Worm (Caenorhabditis elegans) whole organism, mixed stage, embryonic: ENCODE measurements around the gene C09E8.1.
"Not testable (repeated sequence)": the region's sequence is repeated elsewhere in the genome, so short reads cannot be mapped to it uniquely, and the experiment has no call there.

Experiments used
- M03D4.4 ChIP-seq: sonication (generic microtip); optimal IDR thresholded peaks from 2 replicates; lab custom pipeline; 2017; ENCODE audit warnings: mild to moderate bottlenecking, missing genetic modification characterization, missing compliant biosample characterization
- bed-3 ChIP-seq: fragments of 200-800 bp; sonication (Bioruptor generic); optimal IDR thresholded peaks from 3 replicates; lab custom pipeline; 2018; ENCODE audit warnings: mild to moderate bottlenecking, missing genetic modification characterization, moderate library complexity, missing compliant biosample characterization
- ceh-39 ChIP-seq: fragments of 150-350 bp; optimal IDR thresholded peaks from 2 replicates; lab custom pipeline; 2014; ENCODE audit warnings: missing biosample characterization, missing genetic modification characterization
- ceh-83 ChIP-seq: fragments of 200-800 bp; sonication (Bioruptor generic); optimal IDR thresholded peaks from 2 replicates; lab custom pipeline; 2018; ENCODE audit warnings: mild to moderate bottlenecking, missing genetic modification characterization, missing compliant biosample characterization
- ces-1 ChIP-seq: fragments of 150-350 bp; optimal IDR thresholded peaks from 2 replicates; lab custom pipeline; 2014; ENCODE audit warnings: missing biosample characterization, missing genetic modification reagents, missing genetic modification characterization
- cnd-1 ChIP-seq: fragments of 200-800 bp; sonication (Bioruptor generic); optimal IDR thresholded peaks from 2 replicates; lab custom pipeline; 2018; ENCODE audit warnings: mild to moderate bottlenecking, missing genetic modification characterization, missing compliant biosample characterization
- drap-1 ChIP-seq: fragments of 200-800 bp; sonication (Bioruptor generic); optimal IDR thresholded peaks from 3 replicates; lab custom pipeline; 2018; ENCODE audit warnings: mild to moderate bottlenecking, missing genetic modification characterization, missing compliant biosample characterization
- elt-1 ChIP-seq: sonication (generic microtip); optimal IDR thresholded peaks from 2 replicates; lab custom pipeline; 2017; ENCODE audit warnings: missing genetic modification characterization, mild to moderate bottlenecking, missing compliant biosample characterization, antibody characterized with exemption, moderate library complexity, borderline replicate concordance; ENCODE audit not compliant: insufficient read depth
- elt-3 ChIP-seq: fragments of 150-350 bp; optimal IDR thresholded peaks from 2 replicates; lab custom pipeline; 2014; ENCODE audit warnings: missing biosample characterization, missing genetic modification characterization
- hlh-1 ChIP-seq: fragments of 150-350 bp; optimal IDR thresholded peaks from 2 replicates; lab custom pipeline; 2014; ENCODE audit warnings: missing biosample characterization, missing genetic modification reagents, missing genetic modification characterization
- lin-13 ChIP-seq: fragments of 150-350 bp; optimal IDR thresholded peaks from 2 replicates; lab custom pipeline; 2014; ENCODE audit warnings: missing biosample characterization, missing genetic modification characterization
- lin-32 ChIP-seq: fragments of 200-800 bp; sonication (Bioruptor generic); optimal IDR thresholded peaks from 2 replicates; lab custom pipeline; 2018; ENCODE audit warnings: mild to moderate bottlenecking, missing genetic modification characterization, missing compliant biosample characterization
- mep-1 ChIP-seq: fragments of 150-350 bp; optimal IDR thresholded peaks from 2 replicates; lab custom pipeline; 2017; ENCODE audit warnings: missing biosample characterization, missing genetic modification reagents, missing genetic modification characterization, inconsistent platforms
- mls-2 ChIP-seq: sonication (generic microtip); optimal IDR thresholded peaks from 2 replicates; lab custom pipeline; 2016; ENCODE audit warnings: mild to moderate bottlenecking, missing genetic modification characterization, moderate library complexity, missing compliant biosample characterization
- nhr-12 ChIP-seq: fragments of 150-350 bp; optimal IDR thresholded peaks from 2 replicates; lab custom pipeline; 2014; ENCODE audit warnings: missing biosample characterization, missing genetic modification characterization
- nhr-2 ChIP-seq: fragments of 150-350 bp; optimal IDR thresholded peaks from 2 replicates; lab custom pipeline; 2014; ENCODE audit warnings: missing biosample characterization, missing genetic modification characterization
- nhr-237 ChIP-seq: fragments of 150-350 bp; optimal IDR thresholded peaks from 2 replicates; lab custom pipeline; 2014; ENCODE audit warnings: missing biosample characterization, missing genetic modification characterization
- nhr-28 ChIP-seq: fragments of 150-350 bp; optimal IDR thresholded peaks from 2 replicates; lab custom pipeline; 2014; ENCODE audit warnings: missing biosample characterization, missing genetic modification characterization
- nhr-76 ChIP-seq: sonication (generic microtip); optimal IDR thresholded peaks from 2 replicates; lab custom pipeline; 2017; ENCODE audit warnings: missing biosample characterization, missing genetic modification characterization
- pha-4 ChIP-seq: fragments of 150-350 bp; optimal IDR thresholded peaks from 2 replicates; lab custom pipeline; 2018; ENCODE audit warnings: missing biosample characterization, missing genetic modification reagents, missing genetic modification characterization
- sem-2 ChIP-seq: fragments of 200-800 bp; sonication (Bioruptor generic); optimal IDR thresholded peaks from 2 replicates; lab custom pipeline; 2018; ENCODE audit warnings: mild to moderate bottlenecking, missing genetic modification characterization, missing compliant biosample characterization
- snpc-4 ChIP-seq: fragments of 150-350 bp; optimal IDR thresholded peaks from 2 replicates; lab custom pipeline; 2014; ENCODE audit warnings: missing biosample characterization, missing genetic modification characterization
- sptf-1 ChIP-seq: sonication (generic microtip); optimal IDR thresholded peaks from 2 replicates; lab custom pipeline; 2017; ENCODE audit warnings: mild to moderate bottlenecking, missing genetic modification characterization, moderate library complexity, missing compliant biosample characterization
- tbx-8 ChIP-seq: fragments of 200-800 bp; sonication (Bioruptor generic); optimal IDR thresholded peaks from 2 replicates; lab custom pipeline; 2018; ENCODE audit warnings: mild to moderate bottlenecking, missing genetic modification characterization, moderate library complexity, missing compliant biosample characterization
- unc-120 ChIP-seq: sonication (generic microtip); optimal IDR thresholded peaks from 2 replicates; lab custom pipeline; 2017; ENCODE audit warnings: missing genetic modification characterization, missing compliant biosample characterization; ENCODE audit not compliant: poor library complexity, severe bottlenecking
- unc-39 ChIP-seq: fragments of 150-350 bp; optimal IDR thresholded peaks from 2 replicates; lab custom pipeline; 2014; ENCODE audit warnings: missing biosample characterization, missing genetic modification characterization
- unc-62 ChIP-seq: fragments of 150-350 bp; optimal IDR thresholded peaks from 2 replicates; lab custom pipeline; 2014; ENCODE audit warnings: missing biosample characterization, missing genetic modification reagents, missing genetic modification characterization
- zip-8 ChIP-seq: fragments of 150-350 bp; optimal IDR thresholded peaks from 2 replicates; lab custom pipeline; 2014; ENCODE audit warnings: missing biosample characterization, missing genetic modification characterization
- ztf-11 ChIP-seq: fragments of 150-350 bp; optimal IDR thresholded peaks from 2 replicates; lab custom pipeline; 2014; ENCODE audit warnings: missing biosample characterization, missing genetic modification characterization

The C09E8.1 gene

DNA sequence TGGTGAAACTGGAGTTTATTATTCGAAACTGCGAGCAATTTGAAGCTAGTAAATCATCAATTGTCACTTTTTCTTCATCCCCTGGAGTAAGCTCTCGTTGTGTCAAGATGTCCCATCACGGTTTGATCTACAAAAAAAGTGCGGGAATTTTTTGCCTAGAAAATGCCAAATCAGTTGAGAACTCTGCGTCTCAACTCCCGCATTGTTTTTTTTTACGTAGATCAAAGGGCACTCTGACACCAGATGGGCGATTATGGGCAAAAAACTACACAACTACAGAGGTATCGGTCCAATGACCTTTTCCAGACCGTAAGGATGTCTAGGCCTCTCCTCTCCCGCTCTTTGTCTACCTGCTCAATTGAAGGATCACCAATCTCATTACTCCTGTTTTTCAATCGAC, 31.2 kb downstream of the C09E8.1 start, which contains the start of gene fbxb-34:
Gene fbxb-34 (plus strand): TSS at position 301 of the 400 bp plus-strand sequence.
- TF ChIP-seq sem-2 = no peak
- TF ChIP-seq drap-1 (GFP tag; lab: Kevin White, UChicago) = no peak
- TF ChIP-seq mep-1 = no peak
- TF ChIP-seq elt-3 (tag; lab: Kevin White, UChicago) = no peak
- no peak for TF ChIP-seq snpc-4
- TF ChIP-seq unc-39 (tag; lab: Kevin White, UChicago) = no peak
- no peak for TF ChIP-seq nhr-12 (tag; lab: Kevin White, UChicago)
- no peak for TF ChIP-seq nhr-237 (tag; lab: Kevin White, UChicago)
- no peak for TF ChIP-seq unc-62
- TF ChIP-seq bed-3 (GFP tag; lab: Kevin White, UChicago) = no peak
- no peak for TF ChIP-seq mls-2
- no peak for TF ChIP-seq cnd-1 (tag; lab: Kevin White, UChicago)
- no peak for TF ChIP-seq unc-120 (tag; lab: Kevin White, UChicago)
- TF ChIP-seq nhr-2 (tag; lab: Kevin White, UChicago) = no peak
- no peak for TF ChIP-seq ceh-83 (GFP tag; lab: Kevin White, UChicago)

DNA sequence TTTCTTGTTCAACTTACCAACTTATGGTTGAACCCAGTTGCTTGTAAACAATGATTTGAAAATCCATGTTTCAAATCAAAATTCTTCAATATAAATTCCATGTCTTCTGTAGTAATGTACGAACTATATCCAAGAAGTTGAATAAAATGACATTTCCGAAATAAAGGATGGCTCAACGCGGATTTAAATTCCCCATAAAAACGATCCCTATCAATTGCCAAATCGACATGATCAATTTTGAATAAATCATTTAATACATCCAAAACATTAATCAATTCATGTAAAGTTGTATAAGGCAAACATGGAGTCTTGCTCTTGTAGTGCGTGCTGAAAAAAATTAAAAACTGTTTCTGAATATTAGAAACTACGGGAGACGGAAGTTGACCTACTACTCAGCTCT, 34.8 kb downstream of the C09E8.1 start, which contains the start of gene W08F4.10:
Gene W08F4.10 (minus strand): TSS at position 101 of the 400 bp plus-strand sequence.
- no peak for TF ChIP-seq lin-13 (tag; lab: Kevin White, UChicago)
- no peak for TF ChIP-seq M03D4.4 (tag; lab: Kevin White, UChicago)
- TF ChIP-seq snpc-4 = no peak
- TF ChIP-seq nhr-12 (tag; lab: Kevin White, UChicago) = no peak
- no peak for TF ChIP-seq nhr-76 (tag; lab: Kevin White, UChicago)
- TF ChIP-seq bed-3 (GFP tag; lab: Kevin White, UChicago) = no peak
- no peak for TF ChIP-seq sem-2
- no peak for TF ChIP-seq unc-39 (tag; lab: Kevin White, UChicago)
- no peak for TF ChIP-seq cnd-1 (tag; lab: Kevin White, UChicago)
- no peak for TF ChIP-seq mls-2
- TF ChIP-seq elt-1 = no peak
- no peak for TF ChIP-seq ces-1 (GFP tag; lab: Kevin White, UChicago)
- TF ChIP-seq nhr-28 (tag; lab: Kevin White, UChicago) = no peak
- TF ChIP-seq ceh-39 (tag; lab: Kevin White, UChicago) = no peak
- no peak for TF ChIP-seq unc-120 (tag; lab: Kevin White, UChicago)
- no peak for TF ChIP-seq sptf-1 (tag; lab: Kevin White, UChicago)
- no peak for TF ChIP-seq lin-32 (GFP tag; lab: Kevin White, UChicago)
- no peak for TF ChIP-seq pha-4 (tag; lab: Kevin White, UChicago)
- TF ChIP-seq zip-8 (tag; lab: Kevin White, UChicago) = no peak
- TF ChIP-seq, all 35 proteins: peak for 0

DNA sequence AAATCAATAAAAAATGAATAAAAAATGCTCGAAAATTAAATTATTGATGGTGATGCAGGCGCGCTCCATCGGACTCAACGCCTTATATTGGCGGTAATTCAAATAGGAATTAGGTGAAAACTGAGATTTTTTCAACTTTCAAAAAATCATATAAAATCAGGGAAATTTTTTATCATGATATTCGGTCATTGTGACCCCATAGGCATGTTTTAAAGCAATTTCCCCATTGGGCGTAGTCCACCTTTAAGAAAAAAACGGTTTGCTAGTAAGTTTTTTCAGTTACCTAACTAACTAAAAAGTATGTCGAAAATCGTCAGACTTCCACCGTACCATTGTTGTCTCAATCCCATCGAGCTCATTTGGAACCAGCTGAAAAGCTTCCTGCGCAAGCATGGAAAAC, 36.9 kb downstream of the C09E8.1 start, which contains the start of gene W08F4.1:
Gene W08F4.1 (plus strand): TSS at position 301 of the 400 bp plus-strand sequence.
- not testable (repeated sequence) for TF ChIP-seq sptf-1 (tag; lab: Kevin White, UChicago); unc-39 (tag; lab: Kevin White, UChicago); ces-1 (GFP tag; lab: Kevin White, UChicago)

DNA sequence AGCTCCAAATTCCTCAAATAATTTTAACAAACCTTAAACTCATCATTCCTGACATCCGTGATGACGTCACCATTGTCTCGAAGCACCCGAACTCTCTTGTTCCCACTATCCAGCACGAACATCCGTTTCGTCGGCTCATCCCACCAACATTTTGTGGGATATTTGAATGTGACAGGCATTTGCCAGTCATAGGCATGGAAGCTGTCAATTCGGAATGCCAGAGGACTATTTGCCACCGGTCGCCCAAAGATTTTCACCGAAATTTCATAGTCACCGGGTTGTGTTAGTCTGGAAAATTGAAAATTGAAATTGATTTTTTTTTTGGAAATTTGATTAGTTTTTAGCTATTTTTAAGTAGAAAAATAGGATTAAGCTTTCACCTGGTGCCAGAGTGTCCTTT, 40.4 kb downstream of the C09E8.1 start:
- no peak for TF ChIP-seq sem-2
- no peak for TF ChIP-seq hlh-1 (tag; lab: Kevin White, UChicago)
- no peak for TF ChIP-seq elt-1
- TF ChIP-seq lin-13 (tag; lab: Kevin White, UChicago) = no peak
- TF ChIP-seq elt-3 (tag; lab: Kevin White, UChicago) = no peak
- TF ChIP-seq unc-39 (tag; lab: Kevin White, UChicago) = no peak
- TF ChIP-seq ceh-39 (tag; lab: Kevin White, UChicago) = no peak
- TF ChIP-seq lin-32 (GFP tag; lab: Kevin White, UChicago) = no peak
- no peak for TF ChIP-seq mep-1
- TF ChIP-seq pha-4 (tag; lab: Kevin White, UChicago) = no peak
- no peak for TF ChIP-seq bed-3 (GFP tag; lab: Kevin White, UChicago)
- no peak for TF ChIP-seq sptf-1 (tag; lab: Kevin White, UChicago)
- TF ChIP-seq tbx-8 (GFP tag; lab: Kevin White, UChicago) = no peak
- no peak for TF ChIP-seq ztf-11
- TF ChIP-seq, all 35 proteins: peak for 0

DNA sequence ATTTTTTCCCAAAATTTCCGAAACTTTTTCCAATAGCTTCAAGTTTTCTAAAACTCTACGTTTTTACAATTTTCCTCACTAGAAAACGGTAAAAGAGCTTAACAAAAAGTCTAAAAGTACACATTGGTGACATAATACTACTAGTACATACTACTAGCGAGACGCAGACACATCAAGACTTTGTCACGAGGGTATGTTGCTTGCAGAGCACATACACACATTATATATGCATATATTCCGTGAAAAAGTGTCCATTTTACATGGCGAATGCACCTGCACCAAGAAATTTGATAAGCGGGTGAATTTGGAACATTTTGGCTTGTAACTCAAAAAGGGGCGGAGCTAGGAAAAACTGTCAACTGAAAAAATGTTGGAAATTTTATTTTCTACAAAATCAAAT, 45.0 kb downstream of the C09E8.1 start:
- TF ChIP-seq zip-8 (tag; lab: Kevin White, UChicago) (no peak), ces-1 (GFP tag; lab: Kevin White, UChicago) (peak; percentile 32), pha-4 (tag; lab: Kevin White, UChicago) (peak; percentile 51)
